Fruit fly (Drosophila melanogaster): ENCODE results near the gene CG14218.

CG14218 gene

dm6 chrX:19615990-19616663 is 34.3 kb upstream of the CG14218 start, which contains the start of gene CG14210:
Gene CG14210 (plus strand): TSS chrX:19616196.
- TF ChIP-seq fd96Ca (GFP tag; IDR thresholded peaks at IDR 0.05) = no peak
- no peak for TF ChIP-seq Snoo (tag; optimal IDR thresholded peaks at IDR 0.05)
- no peak for TF ChIP-seq rn (GFP tag; IDR thresholded peaks at IDR 0.05)
- no peak for TF ChIP-seq Pif1A (GFP tag; optimal IDR thresholded peaks at IDR 0.05)
- no peak for TF ChIP-seq CG8159 (tag; optimal IDR thresholded peaks at IDR 0.05)
- no peak for TF ChIP-seq Ets98B (GFP tag; IDR thresholded peaks at IDR 0.05)
- TF ChIP-seq CG9948 (tag; optimal IDR thresholded peaks at IDR 0.05) = no peak
- TF ChIP-seq CG12605 (GFP tag; IDR thresholded peaks at IDR 0.05) = no peak
- TF ChIP-seq CG32121 (GFP tag; IDR thresholded peaks at IDR 0.05) = no peak
- no peak for TF ChIP-seq CG10348 (GFP tag; IDR thresholded peaks at IDR 0.05)
- TF ChIP-seq CG15710 (tag; optimal IDR thresholded peaks at IDR 0.05) = no peak
- TF ChIP-seq CG14655 (GFP tag; optimal IDR thresholded peaks at IDR 0.05) = no peak

dm6 chrX:19613473-19613872 is 31.7 kb upstream of the CG14218 start:
- TF ChIP-seq CG32121 (GFP tag; IDR thresholded peaks at IDR 0.05) (no peak), CG15710 (tag; optimal IDR thresholded peaks at IDR 0.05) (no peak), EcR (GFP tag; optimal IDR thresholded peaks at IDR 0.05) (no peak), CG10348 (GFP tag; IDR thresholded peaks at IDR 0.05) (no peak), Pif1A (GFP tag; optimal IDR thresholded peaks at IDR 0.05) (no peak), CG14655 (GFP tag; optimal IDR thresholded peaks at IDR 0.05) (no peak), CG9948 (tag; optimal IDR thresholded peaks at IDR 0.05) (no peak), fd96Ca (GFP tag; IDR thresholded peaks at IDR 0.05) (no peak), Ets98B (GFP tag; IDR thresholded peaks at IDR 0.05) (peak; percentile 10; the same call in 1 of the 2 replicates), CG13204 (GFP tag; optimal IDR thresholded peaks at IDR 0.05) (no peak), Pif1B (GFP tag; optimal IDR thresholded peaks at IDR 0.05) (no peak), CG4496 (GFP tag; IDR thresholded peaks at IDR 0.05) (peak; percentile 83), CG8159 (tag; optimal IDR thresholded peaks at IDR 0.05) (no peak), CG34367 (tag; optimal IDR thresholded peaks at IDR 0.05) (peak; percentile 45), rn (GFP tag; IDR thresholded peaks at IDR 0.05) (no peak), CG8301 (tag; optimal IDR thresholded peaks at IDR 0.05) (no peak), gl (tag; optimal IDR thresholded peaks at IDR 0.05) (peak; percentile 34), CG17806 (tag; optimal IDR thresholded peaks at IDR 0.05) (no peak), Snoo (tag; optimal IDR thresholded peaks at IDR 0.05) (peak; percentile 60), CG12605 (GFP tag; IDR thresholded peaks at IDR 0.05) (peak; percentile 57), D1 (tag; optimal IDR thresholded peaks at IDR 0.05) (no peak)

- no peak for TF ChIP-seq CG17806 (tag; optimal IDR thresholded peaks at IDR 0.05)
- no peak for TF ChIP-seq CG12605 (GFP tag; IDR thresholded peaks at IDR 0.05)
- TF ChIP-seq CG14655 (GFP tag; optimal IDR thresholded peaks at IDR 0.05) = no peak
- no peak for TF ChIP-seq CG13204 (GFP tag; optimal IDR thresholded peaks at IDR 0.05)
- TF ChIP-seq gl (tag; optimal IDR thresholded peaks at IDR 0.05) = no peak
- TF ChIP-seq CG8159 (tag; optimal IDR thresholded peaks at IDR 0.05) = no peak
- TF ChIP-seq Ets98B (GFP tag; IDR thresholded peaks at IDR 0.05) = no peak
- no peak for TF ChIP-seq CG34367 (tag; optimal IDR thresholded peaks at IDR 0.05)
- no peak for TF ChIP-seq CG8301 (tag; optimal IDR thresholded peaks at IDR 0.05)
- no peak for TF ChIP-seq CG15710 (tag; optimal IDR thresholded peaks at IDR 0.05)
- TF ChIP-seq D1 (tag; optimal IDR thresholded peaks at IDR 0.05) = no peak
- no peak for TF ChIP-seq CG32121 (GFP tag; IDR thresholded peaks at IDR 0.05)
- no peak for TF ChIP-seq fd96Ca (GFP tag; IDR thresholded peaks at IDR 0.05)
- no peak for TF ChIP-seq Pif1B (GFP tag; optimal IDR thresholded peaks at IDR 0.05)
- no peak for TF ChIP-seq CG10348 (GFP tag; IDR thresholded peaks at IDR 0.05)
These were observed 29.4 kb upstream of the CG14218 start, which contains the start of the genes Shawn and Tyler for dm6 chrX:19611226-19611625. Gene Shawn (plus strand): TSS chrX:19611526. Gene Tyler (plus strand): TSS chrX:19611526.

DNA sequence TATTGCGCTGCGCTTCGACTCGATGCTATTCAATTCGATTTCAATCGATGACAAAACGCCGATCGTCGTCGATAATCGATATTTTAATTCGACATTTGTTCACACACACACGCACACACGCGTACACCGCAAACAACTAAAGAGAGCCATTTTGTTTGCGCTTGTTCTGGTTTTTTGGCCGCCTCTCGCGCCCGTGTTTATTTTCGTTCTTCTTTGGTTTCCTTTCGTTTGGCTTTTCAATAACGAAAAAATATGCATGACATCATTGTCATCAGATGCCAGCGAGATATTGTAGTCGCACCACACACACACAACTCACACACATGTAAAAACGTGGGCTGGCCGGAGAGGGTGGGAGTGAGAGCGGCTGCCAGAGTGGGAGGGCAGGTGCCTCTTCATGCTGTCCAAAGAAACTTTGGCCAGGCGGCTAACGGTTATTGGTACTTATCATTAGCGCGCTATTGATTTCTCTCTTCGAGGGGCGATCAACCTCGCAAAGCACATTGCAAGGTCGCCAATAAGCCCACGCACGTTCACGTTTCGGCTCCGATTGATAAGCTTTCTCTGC is 26.3 kb upstream of the CG14218 start:
- TF ChIP-seq CG14655 (GFP tag; optimal IDR thresholded peaks at IDR 0.05) (no peak), EcR (GFP tag; optimal IDR thresholded peaks at IDR 0.05) (peak; percentile 51)

dm6 chrX:19606971-19607370 is 25.2 kb upstream of the CG14218 start:
- no peak for TF ChIP-seq CG12605 (GFP tag; IDR thresholded peaks at IDR 0.05)
- TF ChIP-seq rn (GFP tag; IDR thresholded peaks at IDR 0.05) = no peak
- no peak for TF ChIP-seq CG9948 (tag; optimal IDR thresholded peaks at IDR 0.05)
- no peak for TF ChIP-seq gl (tag; optimal IDR thresholded peaks at IDR 0.05)
- TF ChIP-seq CG8301 (tag; optimal IDR thresholded peaks at IDR 0.05) = no peak
- no peak for TF ChIP-seq CG15710 (tag; optimal IDR thresholded peaks at IDR 0.05)
- TF ChIP-seq Pif1A (GFP tag; optimal IDR thresholded peaks at IDR 0.05) = no peak
- no peak for TF ChIP-seq fd96Ca (GFP tag; IDR thresholded peaks at IDR 0.05)
- TF ChIP-seq CG4496 (GFP tag; IDR thresholded peaks at IDR 0.05) = no peak
- no peak for TF ChIP-seq D1 (tag; optimal IDR thresholded peaks at IDR 0.05)
- TF ChIP-seq EcR (GFP tag; optimal IDR thresholded peaks at IDR 0.05) = no peak
- no peak for TF ChIP-seq CG32121 (GFP tag; IDR thresholded peaks at IDR 0.05)
- TF ChIP-seq CG34367 (tag; optimal IDR thresholded peaks at IDR 0.05) = no peak
- TF ChIP-seq Pif1B (GFP tag; optimal IDR thresholded peaks at IDR 0.05) = no peak

- TF ChIP-seq Pif1B (GFP tag; optimal IDR thresholded peaks at IDR 0.05) (no peak), CG14655 (GFP tag; optimal IDR thresholded peaks at IDR 0.05) (no peak)
These were observed 24.8 kb upstream of the CG14218 start for dm6 chrX:19606558-19606957.
